Fruit fly (Drosophila melanogaster) whole organism, embryonic: ENCODE data around the gene CG14881.
A peak's percentile ranks its signal among the peaks of the same experiment; 100 is the strongest.

Source experiments
- Abd-B ChIP-seq: fragments of 200-800 bp; sonication (Bioruptor generic); optimal IDR thresholded peaks from 2 replicates; lab custom pipeline; 2018; ENCODE audit warnings: missing biosample characterization, mild to moderate bottlenecking, missing genetic modification characterization, moderate library complexity
- CG10147 ChIP-seq: fragments of 200-800 bp; sonication (Bioruptor generic); optimal IDR thresholded peaks from 2 replicates; lab custom pipeline; 2019; ENCODE audit warnings: missing biosample characterization, mild to moderate bottlenecking, missing genetic modification characterization, moderate library complexity
- CG13287 ChIP-seq: fragments of 200-800 bp; sonication (Bioruptor generic); IDR thresholded peaks from 2 replicates; pipeline ENCODE4 v1.3.6; 2022; ENCODE audit warnings: missing biosample characterization, missing genetic modification characterization; ENCODE audit not compliant: partially characterized antibody
- CG14050 ChIP-seq: fragments of 200-800 bp; sonication (Bioruptor generic); IDR thresholded peaks from 3 replicates; pipeline ENCODE4 v1.3.6; 2022; ENCODE audit warnings: missing biosample characterization, missing genetic modification characterization
- CG14860 ChIP-seq: fragments of 200-800 bp; sonication (Bioruptor generic); IDR thresholded peaks from 3 replicates; pipeline ENCODE4 v1.3.6; 2022; ENCODE audit warnings: missing biosample characterization, missing genetic modification characterization; ENCODE audit not compliant: partially characterized antibody
- CG15514 ChIP-seq: fragments of 200-800 bp; sonication (Bioruptor generic); optimal IDR thresholded peaks from 3 replicates; lab custom pipeline; 2017; ENCODE audit warnings: missing biosample characterization, missing genetic modification characterization, mild to moderate bottlenecking, moderate library complexity, missing genetic modification reagents
- CG15601 ChIP-seq: fragments of 200-800 bp; sonication (Bioruptor generic); optimal IDR thresholded peaks from 3 replicates; lab custom pipeline; 2019; ENCODE audit warnings: missing biosample characterization, mild to moderate bottlenecking, missing genetic modification characterization, moderate library complexity
- CG1647 ChIP-seq: fragments of 200-800 bp; sonication (Bioruptor generic); optimal IDR thresholded peaks from 3 replicates; lab custom pipeline; 2016; ENCODE audit warnings: missing biosample characterization, missing genetic modification characterization
- CG16813 ChIP-seq: fragments of 200-800 bp; sonication (Bioruptor generic); IDR thresholded peaks from 3 replicates; pipeline ENCODE4 v1.3.6; 2022; ENCODE audit warnings: missing biosample characterization, missing genetic modification characterization; ENCODE audit not compliant: partially characterized antibody
- CG16863 ChIP-seq: fragments of 200-800 bp; sonication (Bioruptor generic); optimal IDR thresholded peaks from 3 replicates; lab custom pipeline; 2016; ENCODE audit warnings: missing biosample characterization, missing genetic modification characterization
- CG2116 ChIP-seq: fragments of 200-800 bp; sonication (Bioruptor generic); optimal IDR thresholded peaks from 3 replicates; lab custom pipeline; 2018; ENCODE audit warnings: missing biosample characterization, mild to moderate bottlenecking, missing genetic modification characterization
- CG2129 ChIP-seq: fragments of 200-800 bp; sonication (Bioruptor generic); IDR thresholded peaks from 2 replicates; pipeline ENCODE4 v1.3.6; 2022; ENCODE audit warnings: missing biosample characterization, missing genetic modification characterization; ENCODE audit not compliant: partially characterized antibody
- CG3163 ChIP-seq: fragments of 200-800 bp; sonication (Bioruptor generic); optimal IDR thresholded peaks from 3 replicates; lab custom pipeline; 2016; ENCODE audit warnings: missing biosample characterization, missing genetic modification characterization
- CG3838 ChIP-seq: fragments of 200-800 bp; sonication (Bioruptor generic); optimal IDR thresholded peaks from 3 replicates; lab custom pipeline; 2016; ENCODE audit warnings: missing biosample characterization, missing genetic modification characterization
- CG42726 ChIP-seq: fragments of 200-800 bp; sonication (Bioruptor generic); IDR thresholded peaks from 2 replicates; pipeline ENCODE4 v1.3.6; 2022; ENCODE audit warnings: missing biosample characterization, missing genetic modification characterization; ENCODE audit not compliant: partially characterized antibody
- CG4617 ChIP-seq: fragments of 200-800 bp; sonication (Bioruptor generic); optimal IDR thresholded peaks from 3 replicates; lab custom pipeline; 2016; ENCODE audit warnings: missing biosample characterization, missing genetic modification characterization, borderline replicate concordance
- CG7963 ChIP-seq: fragments of 200-800 bp; sonication (Bioruptor generic); IDR thresholded peaks from 3 replicates; pipeline ENCODE4 v1.3.6; 2022; ENCODE audit warnings: missing biosample characterization, missing genetic modification characterization; ENCODE audit not compliant: partially characterized antibody
- CG8944 ChIP-seq: fragments of 200-800 bp; sonication (Bioruptor generic); optimal IDR thresholded peaks from 3 replicates; lab custom pipeline; 2016; ENCODE audit warnings: missing biosample characterization, missing genetic modification characterization
- CG9932 ChIP-seq: fragments of 200-800 bp; sonication (Bioruptor generic); IDR thresholded peaks from 2 replicates; pipeline ENCODE4 v1.3.6; 2022; ENCODE audit warnings: missing biosample characterization, missing genetic modification characterization
- Dbx ChIP-seq: fragments of 200-800 bp; sonication (Bioruptor generic); IDR thresholded peaks from 3 replicates; pipeline ENCODE4 v1.3.6; 2022; ENCODE audit warnings: missing biosample characterization, missing genetic modification characterization
- Dip2 ChIP-seq: fragments of 200-800 bp; sonication (Bioruptor generic); IDR thresholded peaks from 2 replicates; pipeline ENCODE4 v1.3.6; 2022; ENCODE audit warnings: missing biosample characterization, missing genetic modification characterization
- Doc3 ChIP-seq: fragments of 200-800 bp; sonication (Bioruptor generic); IDR thresholded peaks from 3 replicates; pipeline ENCODE4 v1.3.6; 2022; ENCODE audit warnings: missing biosample characterization, missing genetic modification characterization; ENCODE audit not compliant: partially characterized antibody
- Dp ChIP-seq: fragments of 200-800 bp; sonication (Bioruptor generic); optimal IDR thresholded peaks from 2 replicates; lab custom pipeline; 2018; ENCODE audit warnings: missing biosample characterization, mild to moderate bottlenecking, missing genetic modification characterization, moderate library complexity
- Dref ChIP-seq: fragments of 200-800 bp; sonication (Bioruptor generic); IDR thresholded peaks from 2 replicates; pipeline ENCODE4 v1.3.6; 2022; ENCODE audit warnings: missing biosample characterization, missing genetic modification characterization
- Hand ChIP-seq: fragments of 200-800 bp; sonication (Bioruptor generic); optimal IDR thresholded peaks from 2 replicates; lab custom pipeline; 2017; ENCODE audit warnings: mild to moderate bottlenecking, missing biosample characterization, missing genetic modification reagents, missing genetic modification characterization
- Hr3 ChIP-seq: fragments of 200-800 bp; sonication (Bioruptor generic); optimal IDR thresholded peaks from 3 replicates; lab custom pipeline; 2016; ENCODE audit warnings: missing biosample characterization, missing genetic modification characterization
- MBD-R2 ChIP-seq: fragments of 200-800 bp; sonication (Bioruptor generic); IDR thresholded peaks from 2 replicates; pipeline ENCODE4 v1.3.6; 2022; ENCODE audit warnings: missing biosample characterization, missing genetic modification characterization
- MESR4 ChIP-seq: fragments of 200-800 bp; sonication (Bioruptor generic); optimal IDR thresholded peaks from 2 replicates; lab custom pipeline; 2018; ENCODE audit warnings: missing biosample characterization, mild to moderate bottlenecking, missing genetic modification characterization, moderate library complexity
- Med ChIP-seq: fragments of 200-800 bp; sonication (Bioruptor generic); peaks from one replicate; lab custom pipeline; 2016; ENCODE audit warnings: missing biosample characterization, missing genetic modification characterization, mild to moderate bottlenecking, inconsistent platforms, moderate library complexity
- Oli ChIP-seq: fragments of 200-800 bp; sonication (Bioruptor generic); optimal IDR thresholded peaks from 2 replicates; lab custom pipeline; 2018; ENCODE audit warnings: missing biosample characterization, mild to moderate bottlenecking, missing genetic modification characterization, moderate library complexity
- Opbp ChIP-seq: fragments of 200-800 bp; sonication (Bioruptor generic); IDR thresholded peaks from 3 replicates; pipeline ENCODE4 v1.3.6; 2022; ENCODE audit warnings: missing biosample characterization, missing genetic modification characterization; ENCODE audit not compliant: partially characterized antibody
- amos ChIP-seq: fragments of 200-800 bp; sonication (Bioruptor generic); IDR thresholded peaks from 2 replicates; pipeline ENCODE4 v1.3.6; 2022; ENCODE audit warnings: missing biosample characterization, missing genetic modification characterization; ENCODE audit not compliant: partially characterized antibody
- chinmo ChIP-seq: fragments of 200-800 bp; sonication (Bioruptor generic); IDR thresholded peaks from 4 replicates; pipeline ENCODE4 v1.3.6; 2022; ENCODE audit warnings: missing biosample characterization, missing genetic modification characterization; ENCODE audit not compliant: partially characterized antibody
- emc ChIP-seq: fragments of 200-800 bp; sonication (Bioruptor generic); optimal IDR thresholded peaks from 2 replicates; lab custom pipeline; 2016; ENCODE audit warnings: missing biosample characterization, missing genetic modification characterization
- fd3F ChIP-seq: fragments of 200-800 bp; sonication (Bioruptor generic); optimal IDR thresholded peaks from 2 replicates; lab custom pipeline; 2018; ENCODE audit warnings: missing biosample characterization, mild to moderate bottlenecking, missing genetic modification characterization, moderate library complexity
- hb ChIP-seq: fragments of 200-800 bp; sonication (Bioruptor generic); IDR thresholded peaks from 3 replicates; pipeline ENCODE4 v1.3.6; 2022; ENCODE audit warnings: missing biosample characterization, missing genetic modification characterization; ENCODE audit not compliant: partially characterized antibody
- hbn ChIP-seq: fragments of 200-800 bp; sonication (Bioruptor generic); IDR thresholded peaks from 2 replicates; pipeline ENCODE4 v1.3.6; 2022; ENCODE audit warnings: missing biosample characterization, missing genetic modification characterization; ENCODE audit not compliant: partially characterized antibody
- nmo ChIP-seq: fragments of 200-800 bp; sonication (Bioruptor generic); optimal IDR thresholded peaks from 2 replicates; lab custom pipeline; 2018; ENCODE audit warnings: missing biosample characterization, mild to moderate bottlenecking, missing genetic modification characterization, moderate library complexity
- row ChIP-seq: fragments of 200-800 bp; sonication (Bioruptor generic); IDR thresholded peaks from 3 replicates; pipeline ENCODE4 v1.3.6; 2022; ENCODE audit warnings: missing biosample characterization, missing genetic modification characterization
- sna ChIP-seq: fragments of 200-800 bp; sonication (Bioruptor generic); IDR thresholded peaks from 2 replicates; pipeline ENCODE4 v1.3.6; 2022; ENCODE audit warnings: missing biosample characterization, missing genetic modification characterization; ENCODE audit not compliant: partially characterized antibody
- stwl ChIP-seq: fragments of 200-800 bp; sonication (Bioruptor generic); optimal IDR thresholded peaks from 3 replicates; lab custom pipeline; 2018; ENCODE audit warnings: missing biosample characterization, mild to moderate bottlenecking, missing genetic modification characterization, moderate library complexity
- tna ChIP-seq: fragments of 200-800 bp; sonication (Bioruptor generic); IDR thresholded peaks from 2 replicates; pipeline ENCODE4 v1.3.6; 2022; ENCODE audit warnings: missing biosample characterization, missing genetic modification characterization; ENCODE audit not compliant: partially characterized antibody
- trem ChIP-seq: fragments of 200-800 bp; optimal IDR thresholded peaks from 3 replicates; lab custom pipeline; 2019; ENCODE audit warnings: missing biosample characterization, mild to moderate bottlenecking, missing genetic modification characterization, moderate library complexity
- unc-4 ChIP-seq: fragments of 200-800 bp; sonication (Bioruptor generic); IDR thresholded peaks from 2 replicates; pipeline ENCODE4 v1.3.6; 2022; ENCODE audit warnings: missing biosample characterization, missing genetic modification characterization; ENCODE audit not compliant: partially characterized antibody
- vnd ChIP-seq: fragments of 200-800 bp; sonication (Bioruptor generic); IDR thresholded peaks from 3 replicates; pipeline ENCODE4 v1.3.6; 2022; ENCODE audit warnings: missing biosample characterization, missing genetic modification characterization; ENCODE audit not compliant: partially characterized antibody
- vvl ChIP-seq: fragments of 200-800 bp; sonication (Bioruptor generic); IDR thresholded peaks from 2 replicates; pipeline ENCODE4 v1.3.6; 2022; ENCODE audit warnings: missing biosample characterization, missing genetic modification characterization
- zf30C ChIP-seq: fragments of 200-800 bp; sonication (Bioruptor generic); optimal IDR thresholded peaks from 3 replicates; lab custom pipeline; 2018; ENCODE audit warnings: missing biosample characterization, mild to moderate bottlenecking, missing genetic modification characterization

The CG14881 gene

DNA sequence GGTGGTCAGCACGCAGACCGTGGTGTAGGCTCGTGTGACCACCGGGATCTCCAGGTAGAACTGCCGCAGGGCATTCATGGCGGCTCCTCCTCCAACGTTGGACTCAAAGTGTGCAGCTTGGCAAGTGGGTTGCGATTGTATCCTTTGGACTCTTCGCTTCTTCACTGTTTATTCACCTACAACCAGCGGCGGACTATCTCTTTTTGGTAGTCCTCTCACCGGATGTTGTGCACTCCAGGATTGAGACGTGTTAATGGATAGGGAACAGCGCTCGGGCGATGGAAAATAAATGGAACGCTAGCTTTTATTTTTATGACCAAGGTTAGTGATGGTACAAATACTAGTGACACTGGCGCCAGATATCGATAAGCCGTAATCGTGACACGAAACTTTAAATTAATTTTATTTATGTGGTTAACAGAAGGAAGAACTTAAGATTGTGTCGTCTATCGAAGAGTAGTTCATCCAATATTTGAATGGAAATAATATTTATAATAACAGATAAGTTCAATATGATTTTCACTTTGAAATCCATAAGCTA is 49.2 kb downstream of the CG14881 start, which contains the start of gene Der-2 (continued):
- peak; percentile 52; the same call in 2 of the 3 replicates for TF ChIP-seq row (GFP tag; lab: Robert Waterston, UW)
- TF ChIP-seq MBD-R2: peak; percentile 77
- TF ChIP-seq CG2129 (GFP tag; lab: Robert Waterston, UW): peak; percentile 80
- TF ChIP-seq fd3F (GFP tag; lab: Kevin White, UChicago): no peak
- TF ChIP-seq Dbx (GFP tag; lab: Robert Waterston, UW): no peak
- no peak for TF ChIP-seq Hr3
- TF ChIP-seq tna (GFP tag; lab: Robert Waterston, UW): peak; percentile 83
- peak; percentile 91 for TF ChIP-seq Opbp
- peak; percentile 66 for TF ChIP-seq CG15514
- no peak for TF ChIP-seq CG3838 (GFP tag; lab: Kevin White, UChicago)
- TF ChIP-seq MESR4: peak; percentile 61
- peak; percentile 74 for TF ChIP-seq CG14860 (GFP tag; lab: Robert Waterston, UW)
- peak; percentile 86 for TF ChIP-seq CG42726
- peak; percentile 66 for TF ChIP-seq Med (GFP tag; lab: Kevin White, UChicago)
- TF ChIP-seq amos: peak; percentile 89
- TF ChIP-seq CG15601 (tag; lab: Kevin White, UChicago): no peak
- TF ChIP-seq Dp: peak; percentile 81
- peak; percentile 78 for TF ChIP-seq vnd (GFP tag; lab: Robert Waterston, UW)
- peak; percentile 1 for TF ChIP-seq nmo (GFP tag; lab: Kevin White, UChicago)
- TF ChIP-seq CG4617 (GFP tag; lab: Kevin White, UChicago): peak; percentile 49
- TF ChIP-seq CG16813: peak; percentile 78
- TF ChIP-seq CG9932: 0 out of 2 replicates have a peak, but pooled peaks have one; percentile 3
- TF ChIP-seq sna (GFP tag; lab: Robert Waterston, UW): peak; percentile 97
- no peak for TF ChIP-seq zf30C (GFP tag; lab: Kevin White, UChicago)
- TF ChIP-seq CG14050: no peak
- no peak for TF ChIP-seq CG3163
- peak; percentile 77 for TF ChIP-seq CG7963 (GFP tag; lab: Robert Waterston, UW)
- peak; percentile 57 for TF ChIP-seq stwl
- no peak for TF ChIP-seq Hand
- TF ChIP-seq hbn (GFP tag; lab: Robert Waterston, UW): peak; percentile 90
- TF ChIP-seq CG2116 (GFP tag; lab: Kevin White, UChicago): peak; percentile 8
- no peak for TF ChIP-seq CG10147 (GFP tag; lab: Kevin White, UChicago)
- no peak for TF ChIP-seq Oli (tag; lab: Kevin White, UChicago)
- peak; percentile 93 for TF ChIP-seq unc-4 (GFP tag; lab: Robert Waterston, UW)
- TF ChIP-seq Doc3 (GFP tag; lab: Robert Waterston, UW): peak; percentile 95
- 0 out of 2 replicates have a peak, but pooled peaks have one; percentile 32 for TF ChIP-seq vvl (GFP tag; lab: Robert Waterston, UW)
- TF ChIP-seq Abd-B (GFP tag; lab: Kevin White, UChicago): peak; percentile 64
- TF ChIP-seq emc (GFP tag; lab: Kevin White, UChicago): no peak
- peak; percentile 75; the same call in 2 of the 3 replicates for TF ChIP-seq hb (GFP tag; lab: Robert Waterston, UW)
- no peak for TF ChIP-seq Dip2 (GFP tag; lab: Robert Waterston, UW)
- peak; percentile 75 for TF ChIP-seq Dref (GFP tag; lab: Robert Waterston, UW)
- TF ChIP-seq trem (tag; lab: Kevin White, UChicago): peak; percentile 40
- TF ChIP-seq CG13287 (GFP tag; lab: Robert Waterston, UW): peak; percentile 97
- peak; percentile 92; the same call in 3 of the 4 replicates for TF ChIP-seq chinmo (GFP tag; lab: Robert Waterston, UW)
- TF ChIP-seq CG16863 (GFP tag; lab: Kevin White, UChicago): no peak
- no peak for TF ChIP-seq CG1647
- no peak for TF ChIP-seq CG8944 (GFP tag; lab: Kevin White, UChicago)
